Worm (Caenorhabditis elegans): ENCODE data around the gene nhr-56.

nhr-56 gene

ce11 chrV:2214428-2215038 lies 4.3 kb upstream of the nhr-56 start, which contains the start of gene nhr-184 (continued):
- no peak for TF ChIP-seq ceh-79 (tag; optimal IDR thresholded peaks at IDR 0.05)
- no peak for TF ChIP-seq ztf-18 (tag; optimal IDR thresholded peaks at IDR 0.05)
- TF ChIP-seq nhr-80 (tag; optimal IDR thresholded peaks at IDR 0.05) = peak; percentile 7
- TF ChIP-seq attf-6 (GFP tag; IDR thresholded peaks at IDR 0.05) = no peak
- no peak for TF ChIP-seq Y53G8AR.9 (GFP tag; conservative IDR thresholded peaks at IDR 0.05)
- no peak for TF ChIP-seq hmg-20 (GFP tag; IDR thresholded peaks at IDR 0.05)
- TF ChIP-seq snpc-4 (GFP tag; optimal IDR thresholded peaks at IDR 0.05) = no peak
- TF ChIP-seq snpc-4 (tag; optimal IDR thresholded peaks at IDR 0.05) = no peak
- no peak for TF ChIP-seq lin-40 (tag; optimal IDR thresholded peaks at IDR 0.05)

DNA sequence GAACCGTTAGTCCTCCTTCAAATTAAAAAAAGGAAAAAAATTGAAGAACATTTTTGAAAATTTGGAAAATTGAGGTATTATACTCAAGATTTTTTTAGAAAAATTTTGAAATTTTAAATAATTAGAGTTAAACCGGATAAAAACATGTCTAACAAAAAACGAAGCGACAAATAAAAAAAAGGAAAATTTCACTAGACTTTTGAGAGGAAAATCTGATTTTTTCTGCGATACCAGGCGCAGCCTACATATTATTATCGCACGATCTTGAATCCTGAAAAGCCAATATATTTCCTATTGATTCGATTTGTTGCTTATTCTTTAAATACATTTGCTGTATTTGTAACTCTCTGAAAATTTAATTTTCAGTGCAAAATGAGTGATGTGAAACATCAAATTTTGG lies 3.5 kb upstream of the nhr-56 start, which contains the start of gene nstp-8:
Gene nstp-8, plus strand, starts transcription at position 301 of the 400 bp plus-strand sequence.
- TF ChIP-seq nhr-120 (GFP tag; IDR thresholded peaks at IDR 0.05) (no peak), let-526 (GFP tag; IDR thresholded peaks at IDR 0.05) (no peak), nfya-1 (tag; optimal IDR thresholded peaks at IDR 0.05; ENCODE audit: borderline replicate concordance, insufficient read depth) (no peak), somi-1 (GFP tag; optimal IDR thresholded peaks at IDR 0.05) (no peak), B0336.3 (GFP tag; IDR thresholded peaks at IDR 0.05) (no peak), lir-1 (GFP tag; conservative IDR thresholded peaks at IDR 0.05) (no peak), atf-7 (tag; optimal IDR thresholded peaks at IDR 0.05) (no peak), T26A5.8 (tag; optimal IDR thresholded peaks at IDR 0.05) (no peak), Y53G8AR.9 (GFP tag; conservative IDR thresholded peaks at IDR 0.05) (no peak), mxl-1 (tag; optimal IDR thresholded peaks at IDR 0.05) (no peak), ceh-79 (tag; optimal IDR thresholded peaks at IDR 0.05) (no peak), nhr-80 (tag; optimal IDR thresholded peaks at IDR 0.05) (no peak), aptf-3 (GFP tag; IDR thresholded peaks at IDR 0.05) (no peak), T07F8.4 (tag; optimal IDR thresholded peaks at IDR 0.05) (no peak), lin-40 (tag; optimal IDR thresholded peaks at IDR 0.05) (no peak), ama-1 (optimal IDR thresholded peaks at IDR 0.05) (no peak), ama-1 (GFP tag; optimal IDR thresholded peaks at IDR 0.05) (no peak), F23B12.7 (tag; optimal IDR thresholded peaks at IDR 0.05; ENCODE audit: insufficient read depth) (no peak), fkh-3 (tag; optimal IDR thresholded peaks at IDR 0.05) (no peak), F57A8.1 (GFP tag; optimal IDR thresholded peaks at IDR 0.05) (no peak)

ce11 chrV:2216927-2217326 lies 1.9 kb upstream of the nhr-56 start:
- no peak for TF ChIP-seq mel-28 (tag; optimal IDR thresholded peaks at IDR 0.05; ENCODE audit: borderline replicate concordance)
- TF ChIP-seq aptf-2 (GFP tag; conservative IDR thresholded peaks at IDR 0.05) = no peak
- TF ChIP-seq bed-2 (GFP tag; IDR thresholded peaks at IDR 0.05) = no peak
- no peak for TF ChIP-seq unc-130 (GFP tag; optimal IDR thresholded peaks at IDR 0.05)
- no peak for TF ChIP-seq rpc-1 (optimal IDR thresholded peaks at IDR 0.05)
- TF ChIP-seq rpc-1 (tag; optimal IDR thresholded peaks at IDR 0.05) = no peak
- TF ChIP-seq bed-1 (GFP tag; IDR thresholded peaks at IDR 0.05) = no peak
- no peak for TF ChIP-seq mxl-1 (tag; optimal IDR thresholded peaks at IDR 0.05)
- TF ChIP-seq die-1 (tag; optimal IDR thresholded peaks at IDR 0.05) = no peak
- no peak for TF ChIP-seq nhr-179 (tag; optimal IDR thresholded peaks at IDR 0.05)
- TF ChIP-seq ztf-25 (GFP tag; IDR thresholded peaks at IDR 0.05) = no peak

DNA sequence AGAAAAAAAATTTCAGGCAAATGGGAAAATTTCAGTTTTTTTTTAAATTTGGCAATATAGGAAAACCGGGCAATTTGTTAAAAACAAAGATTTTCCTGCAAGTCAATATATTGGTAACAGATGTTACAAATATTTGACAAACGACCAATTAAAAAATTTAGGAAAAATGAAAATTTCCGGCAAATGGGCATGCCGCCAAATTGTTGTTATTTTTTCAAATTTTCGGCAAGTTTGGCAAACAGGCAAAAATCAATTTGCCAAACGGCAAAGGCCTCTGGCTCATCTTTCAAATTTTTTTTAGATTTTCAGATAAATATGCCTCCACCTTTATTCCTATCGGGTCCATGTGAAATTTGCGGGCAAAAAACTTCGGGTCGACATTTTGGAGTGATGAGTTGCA lies 3.0 kb downstream of the nhr-56 start, which contains the start of gene nhr-128:
Gene nhr-128, plus strand, starts transcription at position 301 of the 400 bp plus-strand sequence.
- no peak for TF ChIP-seq rec-8 (tag; optimal IDR thresholded peaks at IDR 0.05)
- TF ChIP-seq madf-8 (GFP tag; conservative IDR thresholded peaks at IDR 0.05) = no peak
- TF ChIP-seq K12H6.12 (tag; optimal IDR thresholded peaks at IDR 0.05) = no peak
- no peak for TF ChIP-seq let-526 (GFP tag; IDR thresholded peaks at IDR 0.05)
